Fruit fly (Drosophila melanogaster): ENCODE data around the gene Ncc69.

The Ncc69 gene

DNA sequence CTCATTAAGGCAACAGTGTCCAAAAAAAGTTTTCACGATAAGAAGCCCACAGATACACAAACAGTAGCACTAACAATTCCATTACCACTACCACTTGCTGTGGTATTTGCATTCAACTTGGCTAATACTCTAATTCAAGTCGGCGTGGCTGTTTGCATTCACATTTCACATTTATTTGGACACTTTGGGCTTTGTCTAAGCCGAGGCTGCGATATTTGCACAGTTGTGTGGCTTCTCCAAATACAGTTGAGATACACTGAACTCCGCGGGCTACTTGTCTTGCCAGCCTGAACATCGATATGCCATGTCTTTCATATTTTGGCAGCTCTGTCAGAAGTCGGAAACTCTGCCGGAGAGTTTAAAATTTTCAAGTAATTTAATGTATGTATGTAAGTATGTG, 40.9 kb downstream of the Ncc69 start (continued):
- TF ChIP-seq ATbp (GFP tag; optimal IDR thresholded peaks at IDR 0.05) (peak; percentile 83), HHEX (GFP tag; optimal IDR thresholded peaks at IDR 0.05) (peak; percentile 54), CG18476 (GFP tag; optimal IDR thresholded peaks at IDR 0.05) (no peak), Lim3 (GFP tag; IDR thresholded peaks at IDR 0.05) (no peak), CG18764 (GFP tag; optimal IDR thresholded peaks at IDR 0.05) (peak; percentile 32), twi (tag; optimal IDR thresholded peaks at IDR 0.05) (no peak), mld (GFP tag; IDR thresholded peaks at IDR 0.05; ENCODE audit: partially characterized antibody) (no peak), CG13296 (GFP tag; optimal IDR thresholded peaks at IDR 0.05) (no peak), ap (GFP tag; IDR thresholded peaks at IDR 0.05) (no peak), crp (GFP tag; optimal IDR thresholded peaks at IDR 0.05) (no peak), Deaf1 (tag; optimal IDR thresholded peaks at IDR 0.05) (no peak), Xbp1 (GFP tag; optimal IDR thresholded peaks at IDR 0.05) (peak; percentile 4), CG6689 (GFP tag; IDR thresholded peaks at IDR 0.05) (no peak), Sox102F (GFP tag; optimal IDR thresholded peaks at IDR 0.05) (peak; percentile 37), gt (GFP tag; IDR thresholded peaks at IDR 0.05) (no peak), CG4360 (GFP tag; IDR thresholded peaks at IDR 0.05) (no peak), CG16813 (GFP tag; IDR thresholded peaks at IDR 0.05; ENCODE audit: partially characterized antibody) (no peak), Opbp (GFP tag; IDR thresholded peaks at IDR 0.05; ENCODE audit: partially characterized antibody) (no peak), trh (GFP tag; optimal IDR thresholded peaks at IDR 0.05) (no peak), CG6765 (GFP tag; optimal IDR thresholded peaks at IDR 0.05) (peak; percentile 21), pb (GFP tag; optimal IDR thresholded peaks at IDR 0.05) (no peak), CG33213 (GFP tag; optimal IDR thresholded peaks at IDR 0.05) (no peak), toy (GFP tag; IDR thresholded peaks at IDR 0.05) (no peak), fd96Cb (tag; optimal IDR thresholded peaks at IDR 0.05) (no peak), Hr51 (GFP tag; optimal IDR thresholded peaks at IDR 0.05) (peak in 1 of 2 experiments; percentile 10), CG9932 (GFP tag; IDR thresholded peaks at IDR 0.05) (0 out of 2 replicates have a peak, but pooled peaks have one; percentile 5), CG4404 (GFP tag; IDR thresholded peaks at IDR 0.05) (no peak), CG11398 (GFP tag; optimal IDR thresholded peaks at IDR 0.05) (no peak), Oaz (GFP tag; IDR thresholded peaks at IDR 0.05) (no peak), CG1529 (GFP tag; optimal IDR thresholded peaks at IDR 0.05) (no peak), Ets65A (GFP tag) (peak; percentile 55), gro (GFP tag; optimal IDR thresholded peaks at IDR 0.05) (peak; percentile 7), CG7745 (tag; optimal IDR thresholded peaks at IDR 0.05) (no peak), Myb (GFP tag; optimal IDR thresholded peaks at IDR 0.05) (no peak), CG8281 (tag; optimal IDR thresholded peaks at IDR 0.05) (no peak), Dbx (GFP tag; IDR thresholded peaks at IDR 0.05) (0 out of 3 replicates have a peak, but pooled peaks have one; percentile 30), CG12071 (GFP tag; optimal IDR thresholded peaks at IDR 0.05) (peak; percentile 53), prd (optimal IDR thresholded peaks at IDR 0.05) (no peak), prd (GFP tag; IDR thresholded peaks at IDR 0.05) (no peak), grau (tag; optimal IDR thresholded peaks at IDR 0.05) (no peak), odd (GFP tag; optimal IDR thresholded peaks at IDR 0.05) (peak; percentile 19), CG15696 (tag; optimal IDR thresholded peaks at IDR 0.05) (no peak), CG17612 (GFP tag; IDR thresholded peaks at IDR 0.05) (no peak), ash1 (GFP tag; optimal IDR thresholded peaks at IDR 0.05) (no peak), CG3838 (GFP tag; optimal IDR thresholded peaks at IDR 0.05) (no peak), CG34224 (GFP tag; IDR thresholded peaks at IDR 0.05; ENCODE audit: partially characterized antibody) (no peak), CHES-1-like (GFP tag; optimal IDR thresholded peaks at IDR 0.05) (peak; percentile 26), Hmr (GFP tag; optimal IDR thresholded peaks at IDR 0.05) (peak; percentile 79), so (GFP tag; IDR thresholded peaks at IDR 0.05) (no peak), CG12155 (GFP tag; optimal IDR thresholded peaks at IDR 0.05) (no peak), CG2120 (GFP tag; optimal IDR thresholded peaks at IDR 0.05) (peak; percentile 67), CG16863 (GFP tag; optimal IDR thresholded peaks at IDR 0.05) (no peak)

All from whole organism, embryonic.